Worm (Caenorhabditis elegans): Measurements from ENCODE around the gene wnk-1.

The wnk-1 gene

ce11 chrIV:9216437-9216836 lies 16.5 kb downstream of the wnk-1 start (continued):
- TF ChIP-seq unc-130 (tag; optimal IDR thresholded peaks at IDR 0.05) (no peak), lin-13 (GFP tag; optimal IDR thresholded peaks at IDR 0.05) (no peak), hlh-4 (tag; optimal IDR thresholded peaks at IDR 0.05) (no peak), C34B4.2 (tag; optimal IDR thresholded peaks at IDR 0.05) (no peak), lsy-2 (tag; optimal IDR thresholded peaks at IDR 0.05) (peak; percentile 10 to 35), fos-1 (tag; optimal IDR thresholded peaks at IDR 0.05) (no peak), elt-2 (tag; optimal IDR thresholded peaks at IDR 0.05) (no peak), Y116A8C.19 (tag; optimal IDR thresholded peaks at IDR 0.05; ENCODE audit: borderline replicate concordance) (no peak), ceh-8 (GFP tag; optimal IDR thresholded peaks at IDR 0.05) (no peak), lin-14 (GFP tag; optimal IDR thresholded peaks at IDR 0.05) (peak; percentile 92), nhr-90 (tag; optimal IDR thresholded peaks at IDR 0.05; ENCODE audit: poor library complexity) (no peak), nhr-47 (tag; optimal IDR thresholded peaks at IDR 0.05) (peak; percentile 46), sox-4 (tag; optimal IDR thresholded peaks at IDR 0.05) (no peak), fkh-8 (tag; optimal IDR thresholded peaks at IDR 0.05) (peak; percentile 50), unc-86 (tag; optimal IDR thresholded peaks at IDR 0.05) (peak; percentile 54), pqm-1 (tag; optimal IDR thresholded peaks at IDR 0.05) (no peak), nhr-85 (tag) (peak; percentile 62), efl-3 (GFP tag; optimal IDR thresholded peaks at IDR 0.05) (no peak), tbx-2 (tag; optimal IDR thresholded peaks at IDR 0.05) (peak; percentile 56), vab-15 (tag; optimal IDR thresholded peaks at IDR 0.05) (no peak), nhr-76 (tag; optimal IDR thresholded peaks at IDR 0.05) (no peak), snpc-4 (tag; optimal IDR thresholded peaks at IDR 0.05) (no peak), nhr-20 (tag; optimal IDR thresholded peaks at IDR 0.05) (no peak), pax-3 (tag; optimal IDR thresholded peaks at IDR 0.05) (no peak), ces-1 (GFP tag; optimal IDR thresholded peaks at IDR 0.05) (no peak), lin-35 (GFP tag; optimal IDR thresholded peaks at IDR 0.05) (peak in 1 of 2 experiments; percentile 51), mef-2 (tag; optimal IDR thresholded peaks at IDR 0.05) (no peak), swsn-7 (tag; optimal IDR thresholded peaks at IDR 0.05) (peak; percentile 55), ceh-90 (tag; optimal IDR thresholded peaks at IDR 0.05) (no peak), lin-15B (tag; optimal IDR thresholded peaks at IDR 0.05) (no peak), grh-1 (GFP tag; IDR thresholded peaks at IDR 0.05) (no peak), aha-1 (tag; optimal IDR thresholded peaks at IDR 0.05) (no peak), dsc-1 (tag; optimal IDR thresholded peaks at IDR 0.05) (no peak), mdl-1 (tag; optimal IDR thresholded peaks at IDR 0.05) (peak in 1 of 2 experiments; percentile 59), unc-62 (GFP tag; optimal IDR thresholded peaks at IDR 0.05) (no peak), egl-13 (tag; optimal IDR thresholded peaks at IDR 0.05) (peak; percentile 19), ets-5 (GFP tag; IDR thresholded peaks at IDR 0.05) (no peak), dpl-1 (GFP tag; optimal IDR thresholded peaks at IDR 0.05) (peak; percentile 5 to 22 (median 17)), tlp-1 (tag; optimal IDR thresholded peaks at IDR 0.05) (no peak), ztf-11 (tag; optimal IDR thresholded peaks at IDR 0.05) (no peak), nhr-28 (tag; optimal IDR thresholded peaks at IDR 0.05) (no peak), rnt-1 (tag; optimal IDR thresholded peaks at IDR 0.05) (peak; percentile 36), unc-98 (GFP tag; IDR thresholded peaks at IDR 0.05) (no peak), xbp-1 (tag; optimal IDR thresholded peaks at IDR 0.05) (peak; percentile 33), sptf-1 (tag; optimal IDR thresholded peaks at IDR 0.05) (no peak), irx-1 (tag; optimal IDR thresholded peaks at IDR 0.05) (peak; percentile 24), fkh-10 (GFP tag; optimal IDR thresholded peaks at IDR 0.05) (peak; percentile 38)

All from whole organism, L1 larva.